Fruit fly (Drosophila melanogaster) whole organism, embryonic: ENCODE measurements around the gene CG33325.

Experiments
- Abd-B ChIP-seq: fragments of 200-800 bp; sonication (Bioruptor generic); optimal IDR thresholded peaks from 2 replicates; lab custom pipeline; 2018; ENCODE audit warnings: missing biosample characterization, mild to moderate bottlenecking, missing genetic modification characterization, moderate library complexity
- Adf1 ChIP-seq: fragments of 200-800 bp; sonication (Bioruptor generic); IDR thresholded peaks from 2 replicates; pipeline ENCODE4 v1.3.6; 2022; ENCODE audit warnings: missing biosample characterization, missing genetic modification characterization
- CG10431 ChIP-seq: fragments of 200-800 bp; sonication (Bioruptor generic); optimal IDR thresholded peaks from 3 replicates; lab custom pipeline; 2018; ENCODE audit warnings: missing biosample characterization, mild to moderate bottlenecking, missing genetic modification characterization
- CG10654 ChIP-seq: fragments of 200-800 bp; sonication (Bioruptor generic); optimal IDR thresholded peaks from 2 replicates; lab custom pipeline; 2016; ENCODE audit warnings: missing biosample characterization, missing genetic modification characterization
- CG11504 ChIP-seq: fragments of 200-800 bp; sonication (Bioruptor generic); optimal IDR thresholded peaks from 3 replicates; lab custom pipeline; 2019; ENCODE audit warnings: missing biosample characterization, mild to moderate bottlenecking, missing genetic modification characterization, moderate library complexity
- CG12769 ChIP-seq: fragments of 200-800 bp; sonication (Bioruptor generic); optimal IDR thresholded peaks from 2 replicates; lab custom pipeline; 2019; ENCODE audit warnings: missing biosample characterization, mild to moderate bottlenecking, missing genetic modification characterization, moderate library complexity
- CG12942 ChIP-seq: fragments of 200-800 bp; sonication (Bioruptor generic); optimal IDR thresholded peaks from 3 replicates; lab custom pipeline; 2016; ENCODE audit warnings: missing biosample characterization, missing genetic modification characterization
- CG14667 ChIP-seq: fragments of 200-800 bp; sonication (Bioruptor generic); IDR thresholded peaks from 2 replicates; pipeline ENCODE4 v1.3.6; 2022; ENCODE audit warnings: missing biosample characterization, missing genetic modification characterization
- CG15073 ChIP-seq: fragments of 200-800 bp; sonication (Bioruptor generic); optimal IDR thresholded peaks from 2 replicates; lab custom pipeline; 2016; ENCODE audit warnings: missing biosample characterization, missing genetic modification characterization
- CG16863 ChIP-seq: fragments of 200-800 bp; sonication (Bioruptor generic); optimal IDR thresholded peaks from 3 replicates; lab custom pipeline; 2016; ENCODE audit warnings: missing biosample characterization, missing genetic modification characterization
- CG32772 ChIP-seq: fragments of 200-800 bp; sonication (Bioruptor generic); IDR thresholded peaks from 2 replicates; pipeline ENCODE4 v1.3.6; 2022; ENCODE audit warnings: missing biosample characterization, missing genetic modification characterization
- CG3281 ChIP-seq: fragments of 200-800 bp; sonication (Bioruptor generic); optimal IDR thresholded peaks from 3 replicates; lab custom pipeline; 2017; ENCODE audit warnings: missing biosample characterization, mild to moderate bottlenecking, missing genetic modification characterization
- CG34376 ChIP-seq: fragments of 200-800 bp; sonication (Bioruptor generic); optimal IDR thresholded peaks from 2 replicates; lab custom pipeline; 2018; ENCODE audit warnings: missing biosample characterization, mild to moderate bottlenecking, missing genetic modification characterization
- CG43689 ChIP-seq: fragments of 200-800 bp; sonication (Bioruptor generic); IDR thresholded peaks from 2 replicates; pipeline ENCODE4 v1.3.6; 2022; ENCODE audit warnings: missing biosample characterization, missing genetic modification characterization
- CG4404 ChIP-seq: fragments of 200-800 bp; sonication (Bioruptor generic); IDR thresholded peaks from 2 replicates; pipeline ENCODE4 v1.3.6; 2022; ENCODE audit warnings: missing biosample characterization, missing genetic modification characterization
- CG4820 ChIP-seq: fragments of 200-800 bp; sonication (Bioruptor generic); optimal IDR thresholded peaks from 3 replicates; lab custom pipeline; 2016; ENCODE audit warnings: missing biosample characterization, missing genetic modification characterization
- CG5245 ChIP-seq: fragments of 200-800 bp; sonication (Bioruptor generic); optimal IDR thresholded peaks from 3 replicates; lab custom pipeline; 2016; ENCODE audit warnings: missing biosample characterization, missing genetic modification characterization
- CG6791 ChIP-seq: fragments of 200-800 bp; sonication (Bioruptor generic); IDR thresholded peaks from 3 replicates; pipeline ENCODE4 v1.3.6; 2022; ENCODE audit warnings: missing biosample characterization, missing genetic modification characterization; ENCODE audit not compliant: partially characterized antibody
- CG8281 ChIP-seq: fragments of 200-800 bp; sonication (Bioruptor generic); optimal IDR thresholded peaks from 2 replicates; lab custom pipeline; 2018; ENCODE audit warnings: missing biosample characterization, mild to moderate bottlenecking, missing genetic modification characterization, moderate library complexity
- CG8290 ChIP-seq, 3 experiments: fragments of 200-800 bp; sonication (Bioruptor generic); optimal IDR thresholded peaks; 2 replicates each; lab custom pipeline; 2016 to 2019; ENCODE audit warnings: missing biosample characterization in 3 of 3, missing genetic modification characterization in 3 of 3, mild to moderate bottlenecking in 2 of 3, moderate library complexity in 1 of 3
- CG9215 ChIP-seq: fragments of 200-800 bp; sonication (Bioruptor generic); IDR thresholded peaks from 2 replicates; pipeline ENCODE4 v1.3.6; 2022; ENCODE audit warnings: missing biosample characterization, missing genetic modification characterization
- CrebB ChIP-seq: fragments of 200-800 bp; sonication (Bioruptor generic); optimal IDR thresholded peaks from 3 replicates; lab custom pipeline; 2018; ENCODE audit warnings: missing biosample characterization, mild to moderate bottlenecking, missing genetic modification characterization
- D19A ChIP-seq: fragments of 200-800 bp; optimal IDR thresholded peaks from 3 replicates; lab custom pipeline; 2019; ENCODE audit warnings: missing biosample characterization, mild to moderate bottlenecking, missing genetic modification characterization, moderate library complexity
- Drgx ChIP-seq: fragments of 200-800 bp; sonication (Bioruptor generic); IDR thresholded peaks from 2 replicates; pipeline ENCODE4 v1.3.6; 2022; ENCODE audit warnings: missing biosample characterization, missing genetic modification characterization
- Ets65A ChIP-seq: fragments of 200-800 bp; sonication (Bioruptor generic); peaks from one replicate; lab custom pipeline; 2016; ENCODE audit warnings: missing biosample characterization, missing genetic modification characterization
- Hmx ChIP-seq: fragments of 200-800 bp; sonication (Bioruptor generic); optimal IDR thresholded peaks from 2 replicates; lab custom pipeline; 2016; ENCODE audit warnings: missing biosample characterization, missing genetic modification characterization
- Lhr ChIP-seq: fragments of 200-800 bp; sonication (Bioruptor generic); optimal IDR thresholded peaks from 3 replicates; lab custom pipeline; 2017; ENCODE audit warnings: mild to moderate bottlenecking, missing biosample characterization, missing genetic modification reagents, missing genetic modification characterization
- Med ChIP-seq: fragments of 200-800 bp; sonication (Bioruptor generic); peaks from one replicate; lab custom pipeline; 2016; ENCODE audit warnings: missing biosample characterization, missing genetic modification characterization, mild to moderate bottlenecking, inconsistent platforms, moderate library complexity
- Myb ChIP-seq: fragments of 200-800 bp; sonication (Bioruptor generic); optimal IDR thresholded peaks from 2 replicates; lab custom pipeline; 2016; ENCODE audit warnings: missing biosample characterization, missing genetic modification characterization
- Nf-YB ChIP-seq: fragments of 200-800 bp; sonication (Bioruptor generic); optimal IDR thresholded peaks from 3 replicates; lab custom pipeline; 2019; ENCODE audit warnings: missing biosample characterization, mild to moderate bottlenecking, missing genetic modification characterization, moderate library complexity
- Stat92E ChIP-seq, 3 experiments: fragments of >200 bp in 2 of 3; fragments of 200-800 bp in 1 of 3; sonication (Bioruptor generic) in 1 of 3; optimal IDR thresholded peaks; 2 replicates each; lab custom pipeline; 2017 to 2019; ENCODE audit warnings: missing biosample characterization in 3 of 3, missing genetic modification characterization in 3 of 3, mild to moderate bottlenecking in 1 of 3, moderate library complexity in 1 of 3
- YL-1 ChIP-seq: fragments of 200-800 bp; sonication (Bioruptor generic); optimal IDR thresholded peaks from 3 replicates; lab custom pipeline; 2017; ENCODE audit warnings: missing biosample characterization, mild to moderate bottlenecking, missing genetic modification characterization
- abd-A ChIP-seq: fragments of 200-800 bp; sonication (Bioruptor generic); optimal IDR thresholded peaks from 3 replicates; lab custom pipeline; 2019; ENCODE audit warnings: missing biosample characterization, mild to moderate bottlenecking, missing genetic modification characterization, moderate library complexity
- aop ChIP-seq: fragments of 200-800 bp; sonication (Bioruptor generic); IDR thresholded peaks from 2 replicates; pipeline ENCODE4 v1.3.6; 2022; ENCODE audit warnings: missing biosample characterization, missing genetic modification characterization
- bab2 ChIP-seq: fragments of 200-800 bp; sonication (Bioruptor generic); optimal IDR thresholded peaks from 2 replicates; lab custom pipeline; 2016; ENCODE audit warnings: missing biosample characterization, missing genetic modification characterization
- crp ChIP-seq, 2 experiments: fragments of 200-800 bp; sonication (Bioruptor generic); optimal IDR thresholded peaks; 2 replicates in 1 of 2; 3 replicates in 1 of 2; lab custom pipeline; 2017; ENCODE audit warnings: missing biosample characterization in 2 of 2, missing genetic modification characterization in 2 of 2, mild to moderate bottlenecking in 1 of 2, moderate library complexity in 1 of 2
- cwo ChIP-seq: fragments of 200-800 bp; sonication (Bioruptor generic); optimal IDR thresholded peaks from 3 replicates; lab custom pipeline; 2017; ENCODE audit warnings: missing biosample characterization, missing genetic modification characterization, mild to moderate bottlenecking, moderate library complexity, missing genetic modification reagents
- dysf ChIP-seq: fragments of 200-800 bp; sonication (Bioruptor generic); IDR thresholded peaks from 3 replicates; pipeline ENCODE4 v1.3.6; 2022; ENCODE audit warnings: missing biosample characterization, missing genetic modification characterization
- eve ChIP-seq, 2 experiments: fragments of >200 bp; optimal IDR thresholded peaks; 2 replicates each; lab custom pipeline; 2017; ENCODE audit warnings: missing biosample characterization in 2 of 2, missing genetic modification characterization in 2 of 2
- fd64A ChIP-seq: fragments of 200-800 bp; sonication (Bioruptor generic); optimal IDR thresholded peaks from 3 replicates; lab custom pipeline; 2018; ENCODE audit warnings: missing biosample characterization, mild to moderate bottlenecking, missing genetic modification characterization
- gro ChIP-seq: fragments of 200-800 bp; sonication (Bioruptor generic); optimal IDR thresholded peaks from 2 replicates; lab custom pipeline; 2016; ENCODE audit warnings: missing biosample characterization, missing genetic modification characterization
- pita ChIP-seq: fragments of 200-800 bp; sonication (Bioruptor generic); optimal IDR thresholded peaks from 2 replicates; lab custom pipeline; 2017; ENCODE audit warnings: missing biosample characterization, mild to moderate bottlenecking, missing genetic modification characterization
- psq ChIP-seq: fragments of 200-800 bp; sonication (Bioruptor generic); optimal IDR thresholded peaks from 2 replicates; lab custom pipeline; 2017; ENCODE audit warnings: missing biosample characterization, missing genetic modification characterization
- salm ChIP-seq: fragments of 200-800 bp; sonication (Bioruptor generic); optimal IDR thresholded peaks from 2 replicates; lab custom pipeline; 2018; ENCODE audit warnings: missing biosample characterization, mild to moderate bottlenecking, missing genetic modification characterization
- scrt ChIP-seq: fragments of 200-800 bp; sonication (Bioruptor generic); optimal IDR thresholded peaks from 2 replicates; lab custom pipeline; 2018; ENCODE audit warnings: missing biosample characterization, mild to moderate bottlenecking, missing genetic modification characterization, moderate library complexity
- tgo ChIP-seq: fragments of 200-800 bp; sonication (Bioruptor generic); IDR thresholded peaks from 3 replicates; pipeline ENCODE4 v1.3.6; 2022; ENCODE audit warnings: missing biosample characterization, missing genetic modification characterization
- tio ChIP-seq: fragments of 200-800 bp; sonication (Bioruptor generic); optimal IDR thresholded peaks from 2 replicates; lab custom pipeline; 2017; ENCODE audit warnings: missing biosample characterization, missing genetic modification characterization, inconsistent platforms
- unc-4 ChIP-seq: fragments of 200-800 bp; sonication (Bioruptor generic); IDR thresholded peaks from 2 replicates; pipeline ENCODE4 v1.3.6; 2022; ENCODE audit warnings: missing biosample characterization, missing genetic modification characterization; ENCODE audit not compliant: partially characterized antibody
- vnd ChIP-seq: fragments of 200-800 bp; sonication (Bioruptor generic); IDR thresholded peaks from 3 replicates; pipeline ENCODE4 v1.3.6; 2022; ENCODE audit warnings: missing biosample characterization, missing genetic modification characterization; ENCODE audit not compliant: partially characterized antibody
- zfh1 ChIP-seq: fragments of 200-800 bp; sonication (Bioruptor generic); IDR thresholded peaks from 3 replicates; pipeline ENCODE4 v1.3.6; 2022; ENCODE audit warnings: missing biosample characterization, missing genetic modification characterization

CG33325 gene

DNA sequence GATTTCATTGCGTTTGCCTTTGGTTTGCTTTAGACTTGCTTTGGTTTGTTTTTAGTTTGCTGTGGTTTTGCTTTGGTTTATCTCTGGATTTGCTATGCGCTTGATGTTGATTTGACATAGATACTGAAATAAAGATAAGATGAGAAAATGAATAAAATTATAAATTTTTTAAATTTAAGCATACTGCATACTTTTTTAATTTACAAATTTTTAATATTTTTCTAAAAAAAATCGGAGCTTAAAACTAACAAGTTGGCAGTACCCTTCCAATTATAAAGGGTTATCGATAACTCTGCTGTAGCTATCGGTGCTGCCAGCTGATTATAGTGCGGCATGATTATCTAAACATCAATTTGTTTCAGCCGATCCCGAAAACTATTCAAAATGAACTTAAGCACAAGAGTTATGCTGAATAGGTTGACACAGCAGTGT, 6.0 kb downstream of the CG33325 start, which contains the start of gene mRpL19 (continued):
- no peak for TF ChIP-seq CG14667 (GFP tag; lab: Robert Waterston, UW)
- peak; percentile 11 for TF ChIP-seq gro
- TF ChIP-seq D19A (tag; lab: Kevin White, UChicago) = peak; percentile 64
- no peak for TF ChIP-seq fd64A (GFP tag; lab: Kevin White, UChicago)
- peak; percentile 45 for TF ChIP-seq CG8290 (GFP tag; optimal IDR thresholded peaks at IDR 0.05; lab: Kevin White, UChicago)
- no peak for TF ChIP-seq CG8290 (tag; optimal IDR thresholded peaks at IDR 0.05; lab: Kevin White, UChicago)
- TF ChIP-seq CG16863 (GFP tag; lab: Kevin White, UChicago) = no peak
- TF ChIP-seq Med (GFP tag; lab: Kevin White, UChicago) = peak; percentile 76
- no peak for TF ChIP-seq scrt
- TF ChIP-seq psq = no peak
- TF ChIP-seq dysf = no peak
- TF ChIP-seq CG32772 (GFP tag; lab: Robert Waterston, UW) = no peak
- no peak for TF ChIP-seq CG4404
- no peak for TF ChIP-seq eve (GFP tag; optimal IDR thresholded peaks at IDR 0.05; lab: Kevin White, UChicago)
- no peak for TF ChIP-seq Stat92E (GFP tag; optimal IDR thresholded peaks at IDR 0.05; lab: Kevin White, UChicago)
- no peak for TF ChIP-seq aop (GFP tag; lab: Robert Waterston, UW)
- peak; percentile 60 for TF ChIP-seq CG11504 (tag; lab: Kevin White, UChicago)
- TF ChIP-seq Myb = no peak
- no peak for TF ChIP-seq bab2
- TF ChIP-seq Drgx = no peak
- TF ChIP-seq salm (tag; lab: Kevin White, UChicago) = peak; percentile 13
- TF ChIP-seq Adf1 (GFP tag; lab: Robert Waterston, UW) = peak; percentile 37; the same call in 1 of the 2 replicates
- TF ChIP-seq crp (GFP tag; optimal IDR thresholded peaks at IDR 0.05; lab: Kevin White, UChicago) = peak; percentile 44 to 88
- TF ChIP-seq CG8281 (tag; lab: Kevin White, UChicago) = no peak
- TF ChIP-seq Nf-YB (GFP tag; lab: Kevin White, UChicago) = peak; percentile 37
- no peak for TF ChIP-seq zfh1
- TF ChIP-seq CG6791 (GFP tag; lab: Robert Waterston, UW) = peak; percentile 62; the same call in 2 of the 3 replicates
- peak; percentile 74 for TF ChIP-seq YL-1 (GFP tag; lab: Kevin White, UChicago)
- TF ChIP-seq CrebB (tag; lab: Kevin White, UChicago) = no peak
- no peak for TF ChIP-seq CG12942
- no peak for TF ChIP-seq tio (GFP tag; lab: Kevin White, UChicago)
- TF ChIP-seq Abd-B (GFP tag; lab: Kevin White, UChicago) = no peak
- peak; percentile 7 for TF ChIP-seq CG3281 (GFP tag; lab: Kevin White, UChicago)
- TF ChIP-seq abd-A (tag; lab: Kevin White, UChicago) = no peak
- no peak for TF ChIP-seq Lhr (GFP tag; lab: Kevin White, UChicago)
- peak; percentile 21 for TF ChIP-seq CG34376 (GFP tag; lab: Kevin White, UChicago)
- no peak for TF ChIP-seq CG9215 (GFP tag; lab: Robert Waterston, UW)
- TF ChIP-seq CG4820 (GFP tag; lab: Kevin White, UChicago) = no peak
- TF ChIP-seq Hmx = no peak
- no peak for TF ChIP-seq CG12769 (tag; lab: Kevin White, UChicago)
- TF ChIP-seq unc-4 = peak; percentile 70
- TF ChIP-seq Ets65A (GFP tag; lab: Kevin White, UChicago) = no peak
- TF ChIP-seq CG10654 (GFP tag; lab: Kevin White, UChicago) = peak; percentile 10
- peak; percentile 31 for TF ChIP-seq CG10431 (GFP tag; lab: Kevin White, UChicago)
- TF ChIP-seq CG5245 (GFP tag; lab: Kevin White, UChicago) = no peak
- no peak for TF ChIP-seq tgo (GFP tag; lab: Robert Waterston, UW)
- no peak for TF ChIP-seq pita (GFP tag; lab: Kevin White, UChicago)
- TF ChIP-seq vnd (GFP tag; lab: Robert Waterston, UW) = peak; percentile 52; the same call in 2 of the 3 replicates
- no peak for TF ChIP-seq CG15073 (GFP tag; lab: Kevin White, UChicago)
- TF ChIP-seq cwo (GFP tag; lab: Kevin White, UChicago) = no peak
- no peak for TF ChIP-seq CG43689
